Worm (Caenorhabditis elegans) whole organism, L4 larva: ENCODE data around the gene T03G6.7.
A peak's percentile ranks its signal among the peaks of the same experiment; 100 is the strongest.

Source experiments
- F10B5.3 ChIP-seq: sonication (generic microtip); optimal IDR thresholded peaks from 2 replicates; lab custom pipeline; 2016; ENCODE audit warnings: mild to moderate bottlenecking, missing genetic modification characterization, missing compliant biosample characterization
- F37D6.2 ChIP-seq: sonication (generic microtip); optimal IDR thresholded peaks from 2 replicates; lab custom pipeline; 2016; ENCODE audit warnings: mild to moderate bottlenecking, missing genetic modification characterization, missing compliant biosample characterization
- F44E2.7 ChIP-seq: fragments of 200-800 bp; sonication (Bioruptor generic); IDR thresholded peaks from 2 replicates; pipeline ENCODE4 v2.1.2; 2022; ENCODE audit warnings: missing genetic modification characterization, missing compliant biosample characterization
- F49E8.2 ChIP-seq: sonication (generic microtip); optimal IDR thresholded peaks from 2 replicates; lab custom pipeline; 2016; ENCODE audit warnings: missing compliant biosample characterization, mild to moderate bottlenecking, missing genetic modification characterization, borderline replicate concordance
- Y5F2A.4 ChIP-seq: fragments of 200-800 bp; sonication (Bioruptor generic); optimal IDR thresholded peaks from 2 replicates; lab custom pipeline; 2018; ENCODE audit warnings: mild to moderate bottlenecking, missing genetic modification characterization, missing compliant biosample characterization
- aha-1 ChIP-seq: fragments of 150-350 bp; peaks from one replicate; lab custom pipeline; 2014; ENCODE audit warnings: missing biosample characterization, missing genetic modification characterization
- arid-1 ChIP-seq: fragments of 200-800 bp; sonication (Bioruptor generic); conservative IDR thresholded peaks from 2 replicates; pipeline ENCODE4 v1.3.6; 2022; ENCODE audit warnings: missing genetic modification reagents, missing genetic modification characterization, missing compliant biosample characterization
- attf-4 ChIP-seq: sonication (generic microtip); optimal IDR thresholded peaks from 3 replicates; lab custom pipeline; 2017; ENCODE audit warnings: missing biosample characterization, missing genetic modification characterization
- ceh-28 ChIP-seq: fragments of 150-350 bp; optimal IDR thresholded peaks from 2 replicates; lab custom pipeline; 2014; ENCODE audit warnings: missing biosample characterization, missing genetic modification reagents, missing genetic modification characterization
- ceh-32 ChIP-seq: sonication (generic microtip); optimal IDR thresholded peaks from 2 replicates; lab custom pipeline; 2016; ENCODE audit warnings: mild to moderate bottlenecking, missing genetic modification characterization, missing compliant biosample characterization; ENCODE audit not compliant: poor library complexity
- ceh-82 ChIP-seq: sonication (generic microtip); optimal IDR thresholded peaks from 2 replicates; lab custom pipeline; 2017; ENCODE audit warnings: missing biosample characterization, missing genetic modification characterization
- ctbp-1 ChIP-seq: fragments of 200-800 bp; sonication (Bioruptor generic); IDR thresholded peaks from 2 replicates; pipeline ENCODE4 v1.3.6; 2022; ENCODE audit warnings: missing genetic modification reagents, missing genetic modification characterization, missing compliant biosample characterization
- daf-16 ChIP-seq, 3 experiments: sonication (generic microtip); optimal IDR thresholded peaks; 2 replicates each; lab custom pipeline; 2016 to 2017; ENCODE audit warnings: missing genetic modification characterization in 3 of 3, missing genetic modification reagents in 3 of 3, mild to moderate bottlenecking in 2 of 3, missing compliant biosample characterization in 2 of 3, missing biosample characterization in 1 of 3, moderate library complexity in 1 of 3
- dmd-6 ChIP-seq: fragments of 200-800 bp; sonication (Bioruptor generic); IDR thresholded peaks from 2 replicates; pipeline ENCODE4 v1.3.6; 2022; ENCODE audit warnings: missing genetic modification reagents, missing genetic modification characterization, missing compliant biosample characterization
- duxl-1 ChIP-seq: sonication (generic microtip); optimal IDR thresholded peaks from 2 replicates; lab custom pipeline; 2016; ENCODE audit warnings: mild to moderate bottlenecking, missing genetic modification characterization, moderate library complexity, missing compliant biosample characterization; ENCODE audit not compliant: poor library complexity
- dve-1 ChIP-seq: sonication (generic microtip); optimal IDR thresholded peaks from 2 replicates; lab custom pipeline; 2017; ENCODE audit warnings: antibody characterized with exemption, mild to moderate bottlenecking, missing genetic modification characterization, missing compliant biosample characterization; ENCODE audit not compliant: insufficient read depth
- hif-1 ChIP-seq, 2 experiments: sonication (generic microtip); optimal IDR thresholded peaks; 2 replicates each; lab custom pipeline; 2016 to 2017; ENCODE audit warnings: missing compliant biosample characterization in 2 of 2, missing genetic modification characterization in 2 of 2, missing genetic modification reagents in 2 of 2, missing genotype in 2 of 2, mild to moderate bottlenecking in 1 of 2
- hlh-11 ChIP-seq: fragments of 200-800 bp; sonication (Bioruptor generic); optimal IDR thresholded peaks from 2 replicates; lab custom pipeline; 2018; ENCODE audit warnings: mild to moderate bottlenecking, missing genetic modification characterization, missing compliant biosample characterization
- hlh-30 ChIP-seq: sonication (generic microtip); optimal IDR thresholded peaks from 2 replicates; lab custom pipeline; 2017; ENCODE audit warnings: antibody characterized with exemption, mild to moderate bottlenecking, missing genetic modification characterization, missing compliant biosample characterization; ENCODE audit not compliant: insufficient read depth
- jun-1 ChIP-seq: fragments of 150-350 bp; optimal IDR thresholded peaks from 2 replicates; lab custom pipeline; 2014; ENCODE audit warnings: missing biosample characterization, missing genetic modification reagents, missing genetic modification characterization
- lin-39 ChIP-seq: fragments of 150-350 bp; optimal IDR thresholded peaks from 2 replicates; lab custom pipeline; 2014; ENCODE audit warnings: missing biosample characterization, missing genetic modification reagents, missing genetic modification characterization
- lsy-2 ChIP-seq, 2 experiments: fragments of 150-350 bp in 1 of 2; sonication (generic microtip) in 1 of 2; optimal IDR thresholded peaks; 2 replicates each; lab custom pipeline; 2014 to 2017; ENCODE audit warnings: missing biosample characterization in 2 of 2, missing genetic modification characterization in 2 of 2
- madf-5 ChIP-seq, 2 experiments: fragments of 200-800 bp; sonication (Bioruptor generic); IDR thresholded peaks; 2 replicates each; pipeline ENCODE4 v1.3.6; 2022; ENCODE audit warnings: missing compliant biosample characterization in 2 of 2, missing genetic modification characterization in 2 of 2
- mdl-1 ChIP-seq, 2 experiments: fragments of 150-350 bp in 1 of 2; sonication (generic microtip) in 1 of 2; optimal IDR thresholded peaks; 2 replicates each; lab custom pipeline; 2014 to 2017; ENCODE audit warnings: missing biosample characterization in 2 of 2, missing genetic modification characterization in 2 of 2
- mdt-29 ChIP-seq: fragments of 200-800 bp; sonication (Bioruptor generic); IDR thresholded peaks from 2 replicates; pipeline ENCODE4 v1.3.6; 2022; ENCODE audit warnings: missing genetic modification reagents, missing genetic modification characterization, missing compliant biosample characterization
- mes-2 ChIP-seq: sonication (generic microtip); optimal IDR thresholded peaks from 2 replicates; lab custom pipeline; 2016; ENCODE audit warnings: missing genotype, mild to moderate bottlenecking, missing genetic modification characterization, missing compliant biosample characterization; ENCODE audit not compliant: poor library complexity, severe bottlenecking
- mxl-2 ChIP-seq: fragments of 200-800 bp; sonication (Bioruptor generic); conservative IDR thresholded peaks from 2 replicates; pipeline ENCODE4 v1.3.6; 2022; ENCODE audit warnings: missing genetic modification reagents, missing genetic modification characterization, missing compliant biosample characterization
- mxl-3 ChIP-seq: fragments of 200-800 bp; sonication (Bioruptor generic); optimal IDR thresholded peaks from 2 replicates; lab custom pipeline; 2018; ENCODE audit warnings: mild to moderate bottlenecking, missing genetic modification characterization, missing compliant biosample characterization
- nhr-102 ChIP-seq: sonication (generic microtip); optimal IDR thresholded peaks from 2 replicates; lab custom pipeline; 2016; ENCODE audit warnings: mild to moderate bottlenecking, missing genetic modification characterization, moderate library complexity, missing compliant biosample characterization
- nhr-111 ChIP-seq: fragments of 200-800 bp; sonication (Bioruptor generic); optimal IDR thresholded peaks from 2 replicates; lab custom pipeline; 2018; ENCODE audit warnings: mild to moderate bottlenecking, missing genetic modification characterization, missing compliant biosample characterization
- nhr-237 ChIP-seq: sonication (generic microtip); optimal IDR thresholded peaks from 2 replicates; lab custom pipeline; 2017; ENCODE audit warnings: missing biosample characterization, missing genetic modification characterization
- nhr-28 ChIP-seq: fragments of 150-350 bp; optimal IDR thresholded peaks from 2 replicates; lab custom pipeline; 2014; ENCODE audit warnings: missing biosample characterization, missing genetic modification characterization
- nhr-77 ChIP-seq: fragments of 150-350 bp; optimal IDR thresholded peaks from 2 replicates; lab custom pipeline; 2014; ENCODE audit warnings: missing biosample characterization, missing genetic modification characterization
- php-3 ChIP-seq: fragments of 200-800 bp; sonication (Bioruptor generic); IDR thresholded peaks from 2 replicates; pipeline ENCODE4 v1.3.6; 2022; ENCODE audit warnings: missing genetic modification reagents, missing genetic modification characterization, missing compliant biosample characterization
- pqm-1 ChIP-seq: sonication (generic microtip); optimal IDR thresholded peaks from 2 replicates; lab custom pipeline; 2017; ENCODE audit warnings: missing biosample characterization, missing genetic modification characterization
- skn-1 ChIP-seq: fragments of 150-350 bp; optimal IDR thresholded peaks from 2 replicates; lab custom pipeline; 2014; ENCODE audit warnings: missing biosample characterization, missing genetic modification characterization
- snpc-4 ChIP-seq: fragments of 150-350 bp; optimal IDR thresholded peaks from 2 replicates; lab custom pipeline; 2014; ENCODE audit warnings: missing biosample characterization, missing genetic modification characterization
- tra-1 ChIP-seq: fragments of 200-800 bp; sonication (Bioruptor generic); IDR thresholded peaks from 2 replicates; pipeline ENCODE4 v1.3.6; 2022; ENCODE audit warnings: missing genetic modification reagents, missing genetic modification characterization, missing compliant biosample characterization
- zfp-3 ChIP-seq: fragments of 200-800 bp; sonication (Bioruptor generic); conservative IDR thresholded peaks from 2 replicates; pipeline ENCODE4 v1.3.6; 2022; ENCODE audit warnings: missing genetic modification reagents, missing genetic modification characterization, missing compliant biosample characterization
- zip-2 ChIP-seq: fragments of 150-350 bp; optimal IDR thresholded peaks from 2 replicates; lab custom pipeline; 2014; ENCODE audit warnings: missing biosample characterization, missing genetic modification characterization
- ztf-7 ChIP-seq: fragments of 150-350 bp; optimal IDR thresholded peaks from 2 replicates; lab custom pipeline; 2014; ENCODE audit warnings: missing biosample characterization, missing genetic modification characterization

T03G6.7 gene

DNA sequence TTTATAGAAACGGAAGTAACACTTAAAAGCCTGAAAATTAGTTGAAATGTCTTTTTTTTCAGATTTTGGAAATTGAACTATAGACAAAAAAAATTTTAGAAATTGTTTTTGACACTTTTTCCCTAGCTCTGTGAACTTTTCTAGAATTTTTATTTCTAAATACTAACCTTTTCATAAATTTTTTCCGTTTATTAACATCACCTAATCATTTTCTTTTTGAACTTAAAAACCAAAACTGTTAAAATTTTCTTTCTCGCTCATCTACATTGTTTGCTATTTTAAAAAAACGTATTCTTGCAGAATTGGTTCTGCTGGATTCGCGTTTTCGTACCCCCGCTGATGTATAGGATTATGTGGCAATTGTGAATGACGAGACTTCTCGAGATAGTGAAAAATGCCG, at the start of gene T03G6.7, which contains the start of gene nhr-40:
Gene T03G6.7 (plus strand): TSS at position 337 of the 400 bp plus-strand sequence.
Gene nhr-40 (plus strand): TSS at position 301 of the 400 bp plus-strand sequence.
- no peak for TF ChIP-seq ceh-32 (tag; lab: Kevin White, UChicago)
- no peak for TF ChIP-seq mxl-2 (GFP tag; lab: Robert Waterston, UW)
- no peak for TF ChIP-seq arid-1 (GFP tag; lab: Robert Waterston, UW)
- TF ChIP-seq nhr-102 (tag; lab: Kevin White, UChicago) = no peak
- no peak for TF ChIP-seq nhr-111 (GFP tag; lab: Kevin White, UChicago)
- no peak for TF ChIP-seq hlh-30 (tag; lab: Kevin White, UChicago)
- peak; percentile 64 for TF ChIP-seq aha-1
- no peak for TF ChIP-seq madf-5 (GFP tag; IDR thresholded peaks at IDR 0.05; lab: Robert Waterston, UW)

DNA sequence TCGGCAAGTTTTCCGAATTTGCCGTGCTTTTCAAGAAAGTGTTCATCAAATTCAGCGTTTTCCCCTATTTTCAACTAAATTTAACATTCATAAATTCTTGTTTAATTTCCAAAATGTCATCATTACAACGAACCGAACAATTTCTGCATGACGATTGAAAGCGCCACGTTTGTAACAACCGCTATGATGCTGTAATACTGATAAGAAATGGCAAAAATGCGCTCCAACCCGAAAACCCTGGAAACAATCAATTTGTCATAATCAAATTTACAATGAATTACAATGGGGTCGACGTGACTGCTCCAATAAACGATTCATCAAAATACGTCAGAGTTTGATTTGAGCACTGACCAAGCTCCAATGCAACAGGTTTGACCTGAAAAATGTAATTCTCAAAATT, 49.2 kb upstream of the T03G6.7 start:
- peak; percentile 7 for TF ChIP-seq mxl-3 (GFP tag; lab: Kevin White, UChicago)
- TF ChIP-seq daf-16 (GFP tag; optimal IDR thresholded peaks at IDR 0.05; lab: Kevin White, UChicago) = no peak
- peak; percentile 72 for TF ChIP-seq daf-16 (tag; optimal IDR thresholded peaks at IDR 0.05; lab: Kevin White, UChicago)
- peak; percentile 4 for TF ChIP-seq nhr-77 (tag; lab: Kevin White, UChicago)
- peak; percentile 22 for TF ChIP-seq hlh-30 (tag; lab: Kevin White, UChicago)
- TF ChIP-seq pqm-1 (tag; lab: Kevin White, UChicago) = peak; percentile 70
- peak; percentile 49 for TF ChIP-seq dve-1
- TF ChIP-seq php-3 = peak; percentile 83
- peak; percentile 64 for TF ChIP-seq dmd-6
- no peak for TF ChIP-seq zfp-3
- no peak for TF ChIP-seq jun-1 (tag; lab: Kevin White, UChicago)
- TF ChIP-seq lsy-2 (tag; optimal IDR thresholded peaks at IDR 0.05; lab: Kevin White, UChicago) = no peak
- no peak for TF ChIP-seq F37D6.2 (tag; lab: Kevin White, UChicago)
- TF ChIP-seq lin-39 (tag; lab: Kevin White, UChicago) = no peak
- TF ChIP-seq mes-2 (tag; lab: Kevin White, UChicago) = peak; percentile 1
- TF ChIP-seq snpc-4 (tag; lab: Kevin White, UChicago) = no peak
- TF ChIP-seq Y5F2A.4 (GFP tag; lab: Kevin White, UChicago) = no peak
- no peak for TF ChIP-seq F44E2.7 (GFP tag; lab: Robert Waterston, UW)
- TF ChIP-seq ztf-7 (tag; lab: Kevin White, UChicago) = no peak
- TF ChIP-seq F49E8.2 = no peak
- TF ChIP-seq nhr-28 (tag; lab: Kevin White, UChicago) = peak; percentile 59
- no peak for TF ChIP-seq skn-1 (tag; lab: Kevin White, UChicago)
- TF ChIP-seq hlh-11 = peak; percentile 43

- TF ChIP-seq mdt-29 = no peak
- TF ChIP-seq zip-2 (tag; lab: Kevin White, UChicago) = no peak
- TF ChIP-seq hif-1 (tag; optimal IDR thresholded peaks at IDR 0.05; lab: Kevin White, UChicago) = no peak
- no peak for TF ChIP-seq attf-4 (tag; lab: Kevin White, UChicago)
- TF ChIP-seq madf-5 (GFP tag; IDR thresholded peaks at IDR 0.05; lab: Robert Waterston, UW) = no peak
- TF ChIP-seq duxl-1 (tag; lab: Kevin White, UChicago) = no peak
- no peak for TF ChIP-seq dmd-6
- TF ChIP-seq F10B5.3 (tag; lab: Kevin White, UChicago) = no peak
- no peak for TF ChIP-seq ceh-28 (tag; lab: Kevin White, UChicago)
- TF ChIP-seq nhr-102 (tag; lab: Kevin White, UChicago) = no peak
- TF ChIP-seq mdl-1 (tag; optimal IDR thresholded peaks at IDR 0.05; lab: Kevin White, UChicago) = no peak
- TF ChIP-seq ctbp-1 = no peak
- TF ChIP-seq nhr-111 (GFP tag; lab: Kevin White, UChicago) = no peak
- no peak for TF ChIP-seq ceh-82
- TF ChIP-seq tra-1 (GFP tag; lab: Robert Waterston, UW) = no peak
- TF ChIP-seq nhr-237 = no peak
- TF ChIP-seq arid-1 (GFP tag; lab: Robert Waterston, UW) = no peak
These were observed 45.0 kb upstream of the T03G6.7 start, which contains the start of gene smvt-1 for ce11 chrX:2548884-2549283. Gene smvt-1 (minus strand): TSS chrX:2548984.
